Worm (Caenorhabditis elegans): ENCODE measurements around the gene R13H4.6.

R13H4.6 gene

DNA sequence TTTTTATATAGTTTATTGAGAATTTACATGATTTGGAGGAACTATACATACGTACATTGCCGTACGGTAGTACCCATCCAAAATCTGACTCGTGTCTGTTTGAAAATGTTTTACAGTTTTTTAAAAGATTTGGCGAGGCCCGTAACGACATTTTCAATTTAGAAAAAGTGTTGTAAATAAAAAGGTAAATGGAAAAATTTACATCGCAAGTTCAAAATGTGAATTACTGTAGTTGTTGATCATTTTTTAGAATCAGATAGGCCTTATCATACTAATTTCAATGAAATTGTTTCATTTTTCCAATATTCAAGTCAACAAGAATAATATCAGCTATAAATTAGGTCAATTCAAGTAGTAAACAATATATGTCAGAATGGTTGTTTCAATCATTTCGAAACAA is at the start of gene R13H4.6:
Gene R13H4.6 (plus strand): TSS at position 301 of the 400 bp plus-strand sequence.
- no peak for TF ChIP-seq sea-1 (GFP tag; conservative IDR thresholded peaks at IDR 0.05)
- no peak for TF ChIP-seq flt-1 (GFP tag; IDR thresholded peaks at IDR 0.05)
- TF ChIP-seq scrt-1 (GFP tag; IDR thresholded peaks at IDR 0.05) = no peak
- no peak for TF ChIP-seq tbx-11 (GFP tag; IDR thresholded peaks at IDR 0.05)
- no peak for TF ChIP-seq aly-1 (tag; optimal IDR thresholded peaks at IDR 0.05)
- TF ChIP-seq hnd-1 (tag; optimal IDR thresholded peaks at IDR 0.05) = no peak
- no peak for TF ChIP-seq ceh-36 (tag; optimal IDR thresholded peaks at IDR 0.05)
- no peak for TF ChIP-seq hmbx-1 (tag; optimal IDR thresholded peaks at IDR 0.05)
- no peak for TF ChIP-seq pes-1 (GFP tag; IDR thresholded peaks at IDR 0.05)
- TF ChIP-seq hmg-4 (GFP tag; optimal IDR thresholded peaks at IDR 0.05) = no peak
- TF ChIP-seq ama-1 (optimal IDR thresholded peaks at IDR 0.05) = no peak

DNA sequence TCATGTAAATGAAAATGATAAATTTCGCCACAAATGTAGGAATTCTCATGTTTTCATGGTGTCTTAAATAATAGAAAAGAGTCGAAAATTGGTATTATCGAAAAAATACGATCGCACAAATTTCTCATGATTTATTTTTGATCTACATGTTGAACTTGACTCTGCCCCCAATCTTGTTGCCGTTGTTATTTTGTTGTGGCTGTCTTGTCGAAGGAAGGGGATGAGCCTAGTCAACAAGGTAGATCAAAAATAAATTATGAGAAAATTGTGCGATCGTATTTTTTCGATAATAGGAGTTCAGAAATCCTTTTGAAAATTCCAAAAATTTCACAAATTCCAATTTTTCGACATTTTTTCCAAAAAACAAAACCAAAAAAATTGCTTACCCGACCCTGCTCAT is 47.4 kb upstream of the R13H4.6 start:
- TF ChIP-seq aly-1 (tag; optimal IDR thresholded peaks at IDR 0.05) (no peak), ceh-13 (GFP tag; optimal IDR thresholded peaks at IDR 0.05) (no peak), hmg-4 (GFP tag; optimal IDR thresholded peaks at IDR 0.05) (no peak)

DNA sequence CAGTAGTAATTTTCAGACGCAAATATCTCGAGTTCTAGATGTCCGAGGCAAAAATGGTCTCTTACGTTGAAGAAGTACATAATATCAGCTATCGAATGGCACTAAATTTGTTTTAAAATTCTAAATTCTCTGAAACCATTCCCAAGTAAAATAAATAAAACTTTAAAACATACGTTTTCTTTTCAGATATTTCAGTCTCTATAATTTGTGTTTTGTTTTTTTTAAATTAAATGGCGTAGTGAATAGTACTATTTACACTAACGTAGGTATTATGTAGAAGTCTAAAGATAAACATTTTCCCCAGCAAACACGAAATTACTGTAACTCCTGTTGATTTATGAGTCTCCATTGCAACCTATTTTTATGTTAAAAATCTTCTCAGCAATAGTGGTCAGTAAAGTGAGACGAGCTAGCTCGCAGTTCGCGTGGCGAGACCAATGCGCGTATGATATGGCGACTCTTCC is 45.6 kb upstream of the R13H4.6 start:
- TF ChIP-seq ceh-13 (GFP tag; optimal IDR thresholded peaks at IDR 0.05) (no peak), F13C5.2 (tag; optimal IDR thresholded peaks at IDR 0.05) (no peak), scrt-1 (GFP tag; IDR thresholded peaks at IDR 0.05) (no peak), ets-7 (tag; optimal IDR thresholded peaks at IDR 0.05) (no peak), tbx-11 (GFP tag; IDR thresholded peaks at IDR 0.05) (no peak)

DNA sequence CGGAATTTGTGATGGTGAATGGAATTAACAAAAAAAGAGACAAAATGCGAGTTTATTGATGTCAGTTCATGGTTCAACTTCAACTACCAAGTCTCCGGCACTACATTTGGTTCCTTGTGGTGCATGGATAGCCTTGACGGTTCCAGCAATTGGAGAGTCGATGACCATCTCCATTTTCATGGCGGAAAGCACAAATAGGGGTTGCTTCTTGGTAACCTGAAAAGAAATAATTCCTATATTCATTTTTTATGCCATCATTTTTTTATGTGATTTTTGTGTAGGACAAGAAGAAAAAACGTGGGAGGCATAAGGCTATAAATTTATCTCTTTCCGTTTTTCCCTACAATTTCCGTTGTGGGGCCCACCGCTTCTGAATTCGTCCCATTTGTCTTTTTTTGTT is 44.9 kb upstream of the R13H4.6 start:
- no peak for TF ChIP-seq tbx-11 (GFP tag; IDR thresholded peaks at IDR 0.05)
- no peak for TF ChIP-seq hmbx-1 (tag; optimal IDR thresholded peaks at IDR 0.05)
- TF ChIP-seq ama-1 (optimal IDR thresholded peaks at IDR 0.05) = no peak
- TF ChIP-seq ceh-36 (tag; optimal IDR thresholded peaks at IDR 0.05) = no peak
- no peak for TF ChIP-seq B0310.2 (tag; optimal IDR thresholded peaks at IDR 0.05)
- no peak for TF ChIP-seq flt-1 (GFP tag; IDR thresholded peaks at IDR 0.05)
- TF ChIP-seq tra-4 (tag; optimal IDR thresholded peaks at IDR 0.05) = no peak

DNA sequence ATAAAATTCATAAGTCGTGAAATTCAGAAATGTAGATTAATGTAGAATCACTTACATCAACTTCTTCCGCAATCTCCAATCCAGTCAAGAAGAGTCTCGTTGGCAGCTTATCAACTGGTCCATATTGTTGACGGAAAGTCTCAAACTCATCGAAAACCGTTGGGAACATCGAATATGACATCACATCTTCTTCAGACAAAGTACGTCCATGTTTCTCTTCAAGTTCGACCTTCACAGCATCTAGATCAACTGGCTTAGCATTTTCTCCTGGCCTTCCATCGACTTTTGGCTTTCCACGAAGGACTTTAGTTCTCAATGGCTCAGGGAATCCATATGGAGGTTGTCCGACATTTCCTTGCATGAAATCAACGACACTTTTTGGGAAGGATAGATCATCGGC is 44.1 kb upstream of the R13H4.6 start:
- TF ChIP-seq tbx-11 (GFP tag; IDR thresholded peaks at IDR 0.05) (no peak), pes-1 (GFP tag; IDR thresholded peaks at IDR 0.05) (no peak), ets-7 (tag; optimal IDR thresholded peaks at IDR 0.05) (no peak), tbx-37 (GFP tag; conservative IDR thresholded peaks at IDR 0.05) (no peak), aly-1 (tag; optimal IDR thresholded peaks at IDR 0.05) (no peak), ceh-13 (GFP tag; optimal IDR thresholded peaks at IDR 0.05) (no peak), tra-4 (tag; optimal IDR thresholded peaks at IDR 0.05) (no peak), hmg-4 (GFP tag; optimal IDR thresholded peaks at IDR 0.05) (no peak), B0310.2 (tag; optimal IDR thresholded peaks at IDR 0.05) (no peak), sea-1 (GFP tag; conservative IDR thresholded peaks at IDR 0.05) (no peak)

DNA sequence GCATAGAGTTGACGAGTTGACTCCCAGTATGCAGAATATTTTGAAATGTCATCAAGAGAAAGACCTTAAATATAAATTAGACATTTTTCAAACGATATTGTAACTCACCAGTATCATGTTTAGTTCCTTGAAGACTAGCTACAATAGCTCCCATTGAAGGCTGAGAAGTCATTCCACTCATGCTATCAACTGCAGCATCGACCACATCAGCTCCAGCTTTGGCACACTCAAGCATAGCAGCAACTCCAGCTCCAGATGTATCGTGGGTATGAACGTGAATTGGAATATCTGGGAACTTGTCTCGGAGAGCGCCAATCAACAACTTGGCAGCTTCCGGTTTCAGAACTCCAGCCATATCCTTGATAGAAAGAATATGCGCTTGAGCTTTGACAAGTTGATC is 43.5 kb upstream of the R13H4.6 start:
- no peak for TF ChIP-seq B0310.2 (tag; optimal IDR thresholded peaks at IDR 0.05)
- no peak for TF ChIP-seq tra-4 (tag; optimal IDR thresholded peaks at IDR 0.05)
- no peak for TF ChIP-seq flt-1 (GFP tag; IDR thresholded peaks at IDR 0.05)
- no peak for TF ChIP-seq scrt-1 (GFP tag; IDR thresholded peaks at IDR 0.05)
- TF ChIP-seq ets-7 (tag; optimal IDR thresholded peaks at IDR 0.05) = no peak
- no peak for TF ChIP-seq F13C5.2 (tag; optimal IDR thresholded peaks at IDR 0.05)
- no peak for TF ChIP-seq pes-1 (GFP tag; IDR thresholded peaks at IDR 0.05)
- no peak for TF ChIP-seq aly-1 (tag; optimal IDR thresholded peaks at IDR 0.05)
- no peak for TF ChIP-seq sea-1 (GFP tag; conservative IDR thresholded peaks at IDR 0.05)
- no peak for TF ChIP-seq hmbx-1 (tag; optimal IDR thresholded peaks at IDR 0.05)
- no peak for TF ChIP-seq ceh-36 (tag; optimal IDR thresholded peaks at IDR 0.05)
- no peak for TF ChIP-seq tbx-37 (GFP tag; conservative IDR thresholded peaks at IDR 0.05)
- TF ChIP-seq ama-1 (optimal IDR thresholded peaks at IDR 0.05) = no peak
- no peak for TF ChIP-seq tbx-11 (GFP tag; IDR thresholded peaks at IDR 0.05)
- no peak for TF ChIP-seq hmg-4 (GFP tag; optimal IDR thresholded peaks at IDR 0.05)
- TF ChIP-seq ceh-13 (GFP tag; optimal IDR thresholded peaks at IDR 0.05) = no peak
- no peak for TF ChIP-seq hnd-1 (tag; optimal IDR thresholded peaks at IDR 0.05)

DNA sequence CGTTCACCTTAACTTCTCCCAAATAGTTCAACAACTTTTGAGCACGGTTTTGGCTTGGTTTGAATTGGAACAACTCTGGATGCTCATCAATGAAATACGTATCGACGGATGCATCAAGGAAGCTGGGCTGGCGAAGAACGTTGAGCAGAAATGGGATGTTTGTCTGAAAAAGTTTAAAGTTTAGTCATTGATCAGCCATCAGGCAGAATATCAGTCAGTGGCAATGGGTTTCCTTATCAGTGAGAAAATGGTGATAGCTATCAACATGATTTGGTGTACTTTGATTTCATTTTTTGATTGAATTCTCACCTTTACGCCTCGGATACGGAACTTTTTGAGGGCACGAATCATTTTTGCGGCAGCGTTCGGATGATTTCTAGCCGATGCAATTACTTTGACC is 42.4 kb upstream of the R13H4.6 start:
- no peak for TF ChIP-seq hnd-1 (tag; optimal IDR thresholded peaks at IDR 0.05)
- TF ChIP-seq aly-1 (tag; optimal IDR thresholded peaks at IDR 0.05) = no peak
- no peak for TF ChIP-seq ets-7 (tag; optimal IDR thresholded peaks at IDR 0.05)
- no peak for TF ChIP-seq ceh-36 (tag; optimal IDR thresholded peaks at IDR 0.05)
- no peak for TF ChIP-seq B0310.2 (tag; optimal IDR thresholded peaks at IDR 0.05)
- no peak for TF ChIP-seq ceh-13 (GFP tag; optimal IDR thresholded peaks at IDR 0.05)
- no peak for TF ChIP-seq ama-1 (optimal IDR thresholded peaks at IDR 0.05)

DNA sequence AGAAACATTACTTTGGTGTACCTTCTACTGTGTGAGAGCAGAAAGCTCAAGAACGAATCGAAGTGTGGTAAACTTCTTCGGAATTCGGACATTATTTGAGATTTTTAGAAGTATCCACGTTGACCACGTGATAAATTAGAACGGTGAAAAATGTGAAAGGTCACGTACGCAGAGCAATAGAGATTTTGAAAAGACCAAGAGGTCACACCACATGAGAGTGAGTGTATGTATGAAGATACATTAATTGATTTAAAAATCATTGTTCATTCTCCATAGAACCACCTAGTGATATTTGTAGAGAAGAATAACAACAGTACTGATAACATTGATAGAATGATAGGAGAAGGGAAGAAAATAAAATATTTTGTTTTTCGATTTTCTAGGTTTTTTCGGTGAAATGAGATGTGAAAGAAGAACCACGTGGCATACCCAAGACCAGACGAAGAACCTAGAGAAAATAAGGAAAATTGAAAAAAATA is 40.4 kb upstream of the R13H4.6 start, which contains the start of gene pyc-1:
Gene pyc-1 (minus strand): TSS at position 69 of the 479 bp plus-strand sequence.
- TF ChIP-seq pes-1 (GFP tag; IDR thresholded peaks at IDR 0.05) = no peak

DNA sequence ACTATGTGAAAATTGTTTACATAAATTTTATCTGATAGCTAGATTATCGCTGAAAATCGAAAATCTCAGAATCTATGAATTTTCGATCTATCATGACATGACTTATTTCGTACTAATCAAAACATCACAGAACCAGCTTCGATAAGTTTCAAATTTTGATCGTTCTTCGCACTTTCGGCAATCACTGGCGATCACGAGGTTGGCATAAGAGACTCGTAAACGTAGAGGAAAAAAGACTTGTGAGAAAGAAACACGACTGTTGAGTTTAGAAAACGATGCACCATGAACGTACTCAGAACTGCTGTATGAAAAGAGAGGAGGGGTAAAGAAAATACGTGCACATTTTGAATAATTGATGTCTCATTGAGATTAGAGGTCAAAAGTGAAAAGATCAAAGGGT is 38.9 kb upstream of the R13H4.6 start:
- TF ChIP-seq pes-1 (GFP tag; IDR thresholded peaks at IDR 0.05) (no peak), hnd-1 (tag; optimal IDR thresholded peaks at IDR 0.05) (no peak), tra-4 (tag; optimal IDR thresholded peaks at IDR 0.05) (no peak), hmbx-1 (tag; optimal IDR thresholded peaks at IDR 0.05) (no peak), ceh-36 (tag; optimal IDR thresholded peaks at IDR 0.05) (no peak), ama-1 (optimal IDR thresholded peaks at IDR 0.05) (no peak), sea-1 (GFP tag; conservative IDR thresholded peaks at IDR 0.05) (no peak), flt-1 (GFP tag; IDR thresholded peaks at IDR 0.05) (no peak), ets-7 (tag; optimal IDR thresholded peaks at IDR 0.05) (no peak), tbx-37 (GFP tag; conservative IDR thresholded peaks at IDR 0.05) (no peak), hmg-4 (GFP tag; optimal IDR thresholded peaks at IDR 0.05) (no peak), aly-1 (tag; optimal IDR thresholded peaks at IDR 0.05) (no peak), scrt-1 (GFP tag; IDR thresholded peaks at IDR 0.05) (no peak), ceh-13 (GFP tag; optimal IDR thresholded peaks at IDR 0.05) (no peak), tbx-11 (GFP tag; IDR thresholded peaks at IDR 0.05) (no peak), F13C5.2 (tag; optimal IDR thresholded peaks at IDR 0.05) (no peak), B0310.2 (tag; optimal IDR thresholded peaks at IDR 0.05) (no peak)
